Worm (Caenorhabditis elegans) whole organism, midembryonic: ENCODE data around the gene lys-7.

Experiments
- cog-1 ChIP-seq: sonication (generic microtip); optimal IDR thresholded peaks from 2 replicates; lab custom pipeline; 2016; ENCODE audit warnings: missing genetic modification characterization, missing compliant biosample characterization
- flt-1 ChIP-seq: fragments of 200-800 bp; sonication (Bioruptor generic); IDR thresholded peaks from 2 replicates; pipeline ENCODE4 v1.3.6; 2022; ENCODE audit warnings: missing genetic modification characterization, missing compliant biosample characterization
- klf-2 ChIP-seq: fragments of 200-800 bp; sonication (Bioruptor generic); conservative IDR thresholded peaks from 2 replicates; pipeline ENCODE4 v1.3.6; 2022; ENCODE audit warnings: missing genetic modification reagents, missing genetic modification characterization, missing compliant biosample characterization
- med-1 ChIP-seq: sonication (generic microtip); optimal IDR thresholded peaks from 2 replicates; lab custom pipeline; 2017; ENCODE audit warnings: missing genetic modification characterization, mild to moderate bottlenecking, missing compliant biosample characterization, antibody characterized with exemption, missing genetic modification reagents; ENCODE audit not compliant: insufficient read depth
- tab-1 ChIP-seq: fragments of 200-800 bp; sonication (Bioruptor generic); IDR thresholded peaks from 2 replicates; pipeline ENCODE4 v1.3.6; 2022; ENCODE audit warnings: missing genetic modification characterization, missing compliant biosample characterization
- ztf-23 ChIP-seq: fragments of 200-800 bp; sonication (Bioruptor generic); IDR thresholded peaks from 2 replicates; pipeline ENCODE4 v1.3.6; 2022; ENCODE audit warnings: missing genetic modification reagents, missing genetic modification characterization, missing compliant biosample characterization
- ztf-29 ChIP-seq: fragments of 200-800 bp; sonication (Bioruptor generic); IDR thresholded peaks from 2 replicates; pipeline ENCODE4 v1.3.6; 2022; ENCODE audit warnings: missing genetic modification reagents, missing genetic modification characterization, missing compliant biosample characterization

DNA sequence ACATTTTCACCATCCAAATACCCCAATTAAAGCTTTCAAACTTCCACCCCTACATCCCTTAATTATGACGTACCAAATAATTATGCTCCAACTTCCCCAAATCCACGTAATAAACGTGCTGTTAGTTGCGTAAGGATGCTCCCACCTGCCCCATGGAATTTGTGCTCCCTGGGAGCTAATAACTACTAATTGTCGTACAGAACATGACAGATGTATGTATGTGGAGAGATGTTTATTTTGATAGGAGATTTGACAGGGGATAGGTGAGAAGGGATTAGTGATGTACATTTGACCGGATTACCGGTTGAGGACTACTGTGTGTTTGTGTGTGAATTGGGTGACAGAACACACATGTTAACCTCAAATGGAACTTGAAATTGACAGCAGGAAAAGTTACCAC, 32.6 kb downstream of the lys-7 start:
- TF ChIP-seq klf-2 (GFP tag; lab: Robert Waterston, UW) (no peak), ztf-29 (no peak), cog-1 (tag; lab: Kevin White, UChicago) (no peak), tab-1 (GFP tag; lab: Robert Waterston, UW) (no peak), ztf-23 (GFP tag; lab: Robert Waterston, UW) (no peak), flt-1 (GFP tag; lab: Robert Waterston, UW) (no peak), med-1 (GFP tag; lab: Kevin White, UChicago) (no peak)
